Fruit fly (Drosophila melanogaster): ENCODE data around the gene ine.
A peak's percentile ranks its signal among the peaks of the same experiment; 100 is the strongest.

The ine gene

DNA sequence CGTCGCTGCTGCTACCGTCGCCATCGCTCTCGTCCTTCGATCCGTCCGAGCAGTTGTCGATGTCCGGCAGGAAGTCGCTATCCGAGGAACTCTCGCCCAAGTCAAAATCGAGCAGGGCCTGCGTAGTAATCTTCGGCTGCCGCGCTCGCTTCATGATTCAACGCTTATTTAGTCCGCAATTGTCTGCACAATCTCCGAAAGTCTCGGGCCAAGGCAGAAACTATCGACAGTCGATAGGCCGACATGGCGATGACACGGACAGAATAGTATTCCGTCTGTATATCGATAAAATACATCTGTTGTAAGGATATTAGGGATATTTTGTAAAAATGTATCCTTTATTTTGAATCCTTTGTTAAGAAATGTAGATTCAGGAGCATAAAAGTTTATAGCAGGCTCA lies 24.0 kb downstream of the ine start, which contains the start of gene CG15439 (continued):
- TF ChIP-seq D (optimal IDR thresholded peaks at IDR 0.05) (no peak), D (GFP tag; optimal IDR thresholded peaks at IDR 0.05) (no peak), C15 (GFP tag; IDR thresholded peaks at IDR 0.05) (no peak), so (GFP tag; IDR thresholded peaks at IDR 0.05) (no peak), YL-1 (GFP tag; optimal IDR thresholded peaks at IDR 0.05) (peak; percentile 22), zen2 (GFP tag; IDR thresholded peaks at IDR 0.05; ENCODE audit: partially characterized antibody) (peak; percentile 75), CG13775 (GFP tag; optimal IDR thresholded peaks at IDR 0.05) (no peak), hb (GFP tag; IDR thresholded peaks at IDR 0.05; ENCODE audit: partially characterized antibody) (0 out of 3 replicates have a peak, but pooled peaks have one; percentile 63), CG34224 (GFP tag; IDR thresholded peaks at IDR 0.05; ENCODE audit: partially characterized antibody) (peak; percentile 86), vnd (GFP tag; IDR thresholded peaks at IDR 0.05; ENCODE audit: partially characterized antibody) (peak; percentile 72), Tbp (GFP tag; optimal IDR thresholded peaks at IDR 0.05) (no peak), bcd (GFP tag; optimal IDR thresholded peaks at IDR 0.05) (no peak), MBD-R2 (GFP tag; IDR thresholded peaks at IDR 0.05) (peak; percentile 61), CG7963 (GFP tag; IDR thresholded peaks at IDR 0.05; ENCODE audit: partially characterized antibody) (peak; percentile 55; the same call in 2 of the 3 replicates), CG14860 (GFP tag; IDR thresholded peaks at IDR 0.05; ENCODE audit: partially characterized antibody) (peak; percentile 49)

- peak; percentile 91 for TF ChIP-seq CG4328 (GFP tag; optimal IDR thresholded peaks at IDR 0.05)
- TF ChIP-seq wek (GFP tag; optimal IDR thresholded peaks at IDR 0.05): peak; percentile 80
- peak; percentile 45 for TF ChIP-seq pzg (GFP tag; optimal IDR thresholded peaks at IDR 0.05)
- TF ChIP-seq NC2β (GFP tag; optimal IDR thresholded peaks at IDR 0.05): peak; percentile 66
- peak; percentile 97 for TF ChIP-seq Med (GFP tag)
- peak; percentile 99 for TF ChIP-seq E2f1 (GFP tag; IDR thresholded peaks at IDR 0.05)
- peak; percentile 88 for TF ChIP-seq D19A (tag; optimal IDR thresholded peaks at IDR 0.05)
- TF ChIP-seq scrt (GFP tag; optimal IDR thresholded peaks at IDR 0.05): peak; percentile 96
- peak; percentile 65 for TF ChIP-seq ftz-f1 (GFP tag; optimal IDR thresholded peaks at IDR 0.05)
- TF ChIP-seq Lim3 (GFP tag; IDR thresholded peaks at IDR 0.05): peak; percentile 93
- peak; percentile 92 for TF ChIP-seq NK7.1 (GFP tag; optimal IDR thresholded peaks at IDR 0.05)
- TF ChIP-seq pros (GFP tag; optimal IDR thresholded peaks at IDR 0.05): no peak
- TF ChIP-seq CG4424 (GFP tag; optimal IDR thresholded peaks at IDR 0.05): peak; percentile 99
- TF ChIP-seq CG2875 (GFP tag; optimal IDR thresholded peaks at IDR 0.05): peak; percentile 94
- peak; percentile 97 for TF ChIP-seq Sox100B (GFP tag; optimal IDR thresholded peaks at IDR 0.05)
- peak; percentile 88 for TF ChIP-seq ewg (GFP tag; optimal IDR thresholded peaks at IDR 0.05)
- peak; percentile 98 for TF ChIP-seq Aef1 (GFP tag; IDR thresholded peaks at IDR 0.05)
- TF ChIP-seq knrl (GFP tag; IDR thresholded peaks at IDR 0.05; ENCODE audit: partially characterized antibody): no peak; the same call in 2 of the 3 replicates
- peak in 1 of 2 experiments; percentile 94 for TF ChIP-seq Eip74EF (GFP tag; optimal IDR thresholded peaks at IDR 0.05)
- peak; percentile 96 for TF ChIP-seq gt (GFP tag; IDR thresholded peaks at IDR 0.05)
- TF ChIP-seq CG11247 (GFP tag; IDR thresholded peaks at IDR 0.05): peak; percentile 97
- TF ChIP-seq br (optimal IDR thresholded peaks at IDR 0.05): no peak
- peak; percentile 43; the same call in 1 of the 2 replicates for TF ChIP-seq sna (GFP tag; IDR thresholded peaks at IDR 0.05; ENCODE audit: partially characterized antibody)
- TF ChIP-seq Rx (GFP tag; IDR thresholded peaks at IDR 0.05): peak; percentile 98
- peak; percentile 2 for TF ChIP-seq CG15479 (GFP tag; optimal IDR thresholded peaks at IDR 0.05)
- TF ChIP-seq CG6654 (GFP tag; optimal IDR thresholded peaks at IDR 0.05): peak; percentile 91
- peak; percentile 99 for TF ChIP-seq tgo (GFP tag; IDR thresholded peaks at IDR 0.05)
- TF ChIP-seq eyg (GFP tag; optimal IDR thresholded peaks at IDR 0.05): peak; percentile 85
- peak; percentile 87 for TF ChIP-seq gro (GFP tag; optimal IDR thresholded peaks at IDR 0.05)
- TF ChIP-seq sd (tag; optimal IDR thresholded peaks at IDR 0.05): peak; percentile 98
- TF ChIP-seq Hmr (GFP tag; optimal IDR thresholded peaks at IDR 0.05): peak; percentile 97
- peak; percentile 89 for TF ChIP-seq fd3F (GFP tag; optimal IDR thresholded peaks at IDR 0.05)
- no peak for TF ChIP-seq tio (GFP tag; optimal IDR thresholded peaks at IDR 0.05)
- TF ChIP-seq CG17359 (tag; optimal IDR thresholded peaks at IDR 0.05): peak; percentile 100
These were observed 28.2 kb downstream of the ine start, which contains the start of gene MFS18 for dm6 chr2L:4448582-4449016. Gene MFS18, minus strand, starts transcription at chr2L:4448635.
